Fruit fly (Drosophila melanogaster): ENCODE data around the gene CG16974.

The CG16974 gene

dm6 chr2L:13157903-13158302 lies 33.9 kb downstream of the CG16974 start (continued):
- no peak for TF ChIP-seq chinmo (GFP tag; IDR thresholded peaks at IDR 0.05; ENCODE audit: partially characterized antibody)
- no peak for TF ChIP-seq CG17186 (GFP tag; optimal IDR thresholded peaks at IDR 0.05)
- no peak for TF ChIP-seq Optix (GFP tag; IDR thresholded peaks at IDR 0.05)
- no peak for TF ChIP-seq ssp (GFP tag; IDR thresholded peaks at IDR 0.05)
- no peak for TF ChIP-seq gce (GFP tag; IDR thresholded peaks at IDR 0.05)
- no peak for TF ChIP-seq dysf (GFP tag; IDR thresholded peaks at IDR 0.05)
- peak; percentile 48 for TF ChIP-seq BtbVII (GFP tag; optimal IDR thresholded peaks at IDR 0.05)
- no peak for TF ChIP-seq CG11723 (GFP tag; optimal IDR thresholded peaks at IDR 0.05)
- no peak for TF ChIP-seq dm (GFP tag; optimal IDR thresholded peaks at IDR 0.05)
- no peak for TF ChIP-seq jing (GFP tag; optimal IDR thresholded peaks at IDR 0.05)
- no peak for TF ChIP-seq gcm (GFP tag; optimal IDR thresholded peaks at IDR 0.05)
- no peak for TF ChIP-seq CG32767 (GFP tag; IDR thresholded peaks at IDR 0.05)
- no peak for TF ChIP-seq shn (GFP tag; optimal IDR thresholded peaks at IDR 0.05)
- no peak for TF ChIP-seq C15 (GFP tag; IDR thresholded peaks at IDR 0.05)
- TF ChIP-seq CG6254 (GFP tag; optimal IDR thresholded peaks at IDR 0.05), result peak; percentile 11
- no peak for TF ChIP-seq eve (GFP tag; optimal IDR thresholded peaks at IDR 0.05)
- TF ChIP-seq CG31388 (GFP tag; optimal IDR thresholded peaks at IDR 0.05), result no peak
- peak; percentile 26 for TF ChIP-seq stwl (tag; optimal IDR thresholded peaks at IDR 0.05)
- TF ChIP-seq sob (GFP tag; IDR thresholded peaks at IDR 0.05), result no peak
- no peak for TF ChIP-seq CG33213 (GFP tag; optimal IDR thresholded peaks at IDR 0.05)
- no peak for TF ChIP-seq CG7928 (GFP tag; optimal IDR thresholded peaks at IDR 0.05)
- no peak for TF ChIP-seq CG10565 (GFP tag; optimal IDR thresholded peaks at IDR 0.05)
- TF ChIP-seq Hr78 (GFP tag; optimal IDR thresholded peaks at IDR 0.05), result no peak
- TF ChIP-seq tx (GFP tag; optimal IDR thresholded peaks at IDR 0.05), result no peak
- TF ChIP-seq CG11504 (tag; optimal IDR thresholded peaks at IDR 0.05), result no peak
- no peak for TF ChIP-seq nerfin-2 (GFP tag; IDR thresholded peaks at IDR 0.05; ENCODE audit: partially characterized antibody)
- peak; percentile 7 for TF ChIP-seq NfI (GFP tag; optimal IDR thresholded peaks at IDR 0.05)
- no peak for TF ChIP-seq CG33557 (GFP tag; optimal IDR thresholded peaks at IDR 0.05)
- TF ChIP-seq Myb (GFP tag; optimal IDR thresholded peaks at IDR 0.05), result no peak
- TF ChIP-seq gsb-n (tag; optimal IDR thresholded peaks at IDR 0.05), result no peak
- no peak for TF ChIP-seq luna (GFP tag; optimal IDR thresholded peaks at IDR 0.05)
- no peak for TF ChIP-seq CG13894 (tag; optimal IDR thresholded peaks at IDR 0.05)
- no peak for TF ChIP-seq PHDP (tag; optimal IDR thresholded peaks at IDR 0.05)
- no peak for TF ChIP-seq CG12299 (tag; optimal IDR thresholded peaks at IDR 0.05)
- TF ChIP-seq da (GFP tag; optimal IDR thresholded peaks at IDR 0.05), result no peak
- TF ChIP-seq CG1647 (GFP tag; optimal IDR thresholded peaks at IDR 0.05), result no peak
- TF ChIP-seq NK7.1 (GFP tag; optimal IDR thresholded peaks at IDR 0.05), result no peak
- TF ChIP-seq ERR (GFP tag; optimal IDR thresholded peaks at IDR 0.05), result no peak
- TF ChIP-seq amos (GFP tag; IDR thresholded peaks at IDR 0.05; ENCODE audit: partially characterized antibody), result no peak
- no peak for TF ChIP-seq oc (tag; optimal IDR thresholded peaks at IDR 0.05)
- peak in 1 of 2 experiments; percentile 89 for TF ChIP-seq insv (GFP tag; optimal IDR thresholded peaks at IDR 0.05)
- TF ChIP-seq CG6683 (GFP tag; optimal IDR thresholded peaks at IDR 0.05), result no peak
- no peak for TF ChIP-seq Sin3A (optimal IDR thresholded peaks at IDR 0.05)
- no peak for TF ChIP-seq Nf-YA (GFP tag; IDR thresholded peaks at IDR 0.05)
- no peak for TF ChIP-seq Gug (GFP tag; IDR thresholded peaks at IDR 0.05)
- peak; percentile 33; the same call in 1 of the 2 replicates for TF ChIP-seq CG32532 (GFP tag; IDR thresholded peaks at IDR 0.05)
- no peak for TF ChIP-seq seq (GFP tag; IDR thresholded peaks at IDR 0.05)
- TF ChIP-seq bigmax (GFP tag; optimal IDR thresholded peaks at IDR 0.05), result no peak
- TF ChIP-seq Scr (GFP tag; IDR thresholded peaks at IDR 0.05; ENCODE audit: partially characterized antibody), result no peak
- no peak for TF ChIP-seq Tbp (GFP tag; optimal IDR thresholded peaks at IDR 0.05)
- no peak for TF ChIP-seq CG11695 (GFP tag; IDR thresholded peaks at IDR 0.05)
- TF ChIP-seq br (optimal IDR thresholded peaks at IDR 0.05), result no peak
- TF ChIP-seq slbo (GFP tag; IDR thresholded peaks at IDR 0.05), result no peak
